Fruit fly (Drosophila melanogaster) whole organism, embryonic: ENCODE results near the gene CG6788.

ENCODE experiments used
- CG10267 ChIP-seq: fragments of 200-800 bp; sonication (Bioruptor generic); optimal IDR thresholded peaks from 2 replicates; lab custom pipeline; 2018; ENCODE audit warnings: missing biosample characterization, mild to moderate bottlenecking, missing genetic modification characterization, moderate library complexity
- CG10431 ChIP-seq: fragments of 200-800 bp; sonication (Bioruptor generic); optimal IDR thresholded peaks from 3 replicates; lab custom pipeline; 2018; ENCODE audit warnings: missing biosample characterization, mild to moderate bottlenecking, missing genetic modification characterization
- CG10565 ChIP-seq: fragments of 200-800 bp; sonication (Bioruptor generic); optimal IDR thresholded peaks from 3 replicates; lab custom pipeline; 2016; ENCODE audit warnings: missing biosample characterization, mild to moderate bottlenecking, missing genetic modification characterization
- CG1233 ChIP-seq: fragments of 200-800 bp; sonication (Bioruptor generic); optimal IDR thresholded peaks from 4 replicates; lab custom pipeline; 2018; ENCODE audit warnings: missing biosample characterization, mild to moderate bottlenecking, missing genetic modification characterization
- CG13894 ChIP-seq: fragments of 200-800 bp; sonication (Bioruptor generic); optimal IDR thresholded peaks from 3 replicates; lab custom pipeline; 2018; ENCODE audit warnings: missing biosample characterization, mild to moderate bottlenecking, missing genetic modification characterization, moderate library complexity
- CG14014 ChIP-seq: fragments of 200-800 bp; sonication (Bioruptor generic); IDR thresholded peaks from 2 replicates; pipeline ENCODE4 v1.3.6; 2022; ENCODE audit warnings: missing biosample characterization, missing genetic modification characterization
- CG14667 ChIP-seq: fragments of 200-800 bp; sonication (Bioruptor generic); IDR thresholded peaks from 2 replicates; pipeline ENCODE4 v1.3.6; 2022; ENCODE audit warnings: missing biosample characterization, missing genetic modification characterization
- CG15696 ChIP-seq: fragments of 200-800 bp; sonication (Bioruptor generic); optimal IDR thresholded peaks from 2 replicates; lab custom pipeline; 2019; ENCODE audit warnings: missing biosample characterization, mild to moderate bottlenecking, missing genetic modification characterization, moderate library complexity
- CG17359 ChIP-seq: fragments of 200-800 bp; sonication (Bioruptor generic); optimal IDR thresholded peaks from 3 replicates; lab custom pipeline; 2018; ENCODE audit warnings: missing biosample characterization, mild to moderate bottlenecking, missing genetic modification characterization, moderate library complexity
- CG1792 ChIP-seq: fragments of 200-800 bp; sonication (Bioruptor generic); optimal IDR thresholded peaks from 2 replicates; lab custom pipeline; 2016; ENCODE audit warnings: missing biosample characterization, missing genetic modification characterization
- CG2199 ChIP-seq: fragments of 200-800 bp; sonication (Bioruptor generic); IDR thresholded peaks from 3 replicates; pipeline ENCODE4 v1.3.6; 2022; ENCODE audit warnings: missing biosample characterization, missing genetic modification characterization
- CG2889 ChIP-seq: fragments of 200-800 bp; sonication (Bioruptor generic); IDR thresholded peaks from 3 replicates; pipeline ENCODE4 v1.3.6; 2022; ENCODE audit warnings: missing biosample characterization, missing genetic modification characterization
- CG6765 ChIP-seq: fragments of 200-800 bp; sonication (Bioruptor generic); optimal IDR thresholded peaks from 3 replicates; lab custom pipeline; 2017; ENCODE audit warnings: missing biosample characterization, mild to moderate bottlenecking, missing genetic modification characterization
- CG8944 ChIP-seq: fragments of 200-800 bp; sonication (Bioruptor generic); optimal IDR thresholded peaks from 3 replicates; lab custom pipeline; 2016; ENCODE audit warnings: missing biosample characterization, missing genetic modification characterization
- CG9932 ChIP-seq: fragments of 200-800 bp; sonication (Bioruptor generic); IDR thresholded peaks from 2 replicates; pipeline ENCODE4 v1.3.6; 2022; ENCODE audit warnings: missing biosample characterization, missing genetic modification characterization
- CkIIα-i1 ChIP-seq: fragments of 200-800 bp; sonication (Bioruptor generic); IDR thresholded peaks from 2 replicates; pipeline ENCODE4 v1.3.6; 2022; ENCODE audit warnings: missing biosample characterization, missing genetic modification characterization
- CoRest ChIP-seq: fragments of 200-800 bp; sonication (Bioruptor generic); optimal IDR thresholded peaks from 3 replicates; lab custom pipeline; 2018; ENCODE audit warnings: missing biosample characterization, mild to moderate bottlenecking, missing genetic modification characterization, moderate library complexity
- Deaf1 ChIP-seq: fragments of 200-800 bp; optimal IDR thresholded peaks from 3 replicates; lab custom pipeline; 2019; ENCODE audit warnings: missing biosample characterization, mild to moderate bottlenecking, missing genetic modification characterization, moderate library complexity
- Doc2 ChIP-seq: fragments of 200-800 bp; sonication (Bioruptor generic); IDR thresholded peaks from 2 replicates; pipeline ENCODE4 v1.3.6; 2022; ENCODE audit warnings: missing biosample characterization, missing genetic modification characterization
- Dref ChIP-seq: fragments of 200-800 bp; sonication (Bioruptor generic); IDR thresholded peaks from 2 replicates; pipeline ENCODE4 v1.3.6; 2022; ENCODE audit warnings: missing biosample characterization, missing genetic modification characterization
- Fer1 ChIP-seq: fragments of 200-800 bp; sonication (Bioruptor generic); optimal IDR thresholded peaks from 2 replicates; lab custom pipeline; 2017; ENCODE audit warnings: missing biosample characterization, mild to moderate bottlenecking, missing genetic modification characterization
- HHEX ChIP-seq: fragments of 200-800 bp; sonication (Bioruptor generic); optimal IDR thresholded peaks from 3 replicates; lab custom pipeline; 2017; ENCODE audit warnings: missing biosample characterization, mild to moderate bottlenecking, missing genetic modification characterization, missing genetic modification reagents
- Lhr ChIP-seq: fragments of 200-800 bp; sonication (Bioruptor generic); optimal IDR thresholded peaks from 3 replicates; lab custom pipeline; 2017; ENCODE audit warnings: mild to moderate bottlenecking, missing biosample characterization, missing genetic modification reagents, missing genetic modification characterization
- Mad ChIP-seq: fragments of 200-800 bp; sonication (Bioruptor generic); optimal IDR thresholded peaks from 2 replicates; lab custom pipeline; 2016; ENCODE audit warnings: missing biosample characterization, missing genetic modification characterization
- NC2β ChIP-seq: fragments of 200-800 bp; sonication (Bioruptor generic); optimal IDR thresholded peaks from 2 replicates; lab custom pipeline; 2016; ENCODE audit warnings: missing biosample characterization, missing genetic modification characterization
- Oaz ChIP-seq: fragments of 200-800 bp; sonication (Bioruptor generic); IDR thresholded peaks from 2 replicates; pipeline ENCODE4 v1.3.6; 2022; ENCODE audit warnings: missing biosample characterization, missing genetic modification characterization
- Side ChIP-seq: fragments of 200-800 bp; sonication (Bioruptor generic); optimal IDR thresholded peaks from 2 replicates; lab custom pipeline; 2016; ENCODE audit warnings: missing biosample characterization, missing genetic modification characterization
- Sox100B ChIP-seq: fragments of 200-800 bp; sonication (Bioruptor generic); optimal IDR thresholded peaks from 3 replicates; lab custom pipeline; 2018; ENCODE audit warnings: missing biosample characterization, mild to moderate bottlenecking, missing genetic modification characterization
- Ssrp ChIP-seq: fragments of 200-800 bp; sonication (Bioruptor generic); optimal IDR thresholded peaks from 2 replicates; lab custom pipeline; 2018; ENCODE audit warnings: missing biosample characterization, mild to moderate bottlenecking, missing genetic modification characterization, moderate library complexity
- TFAM ChIP-seq: fragments of 200-800 bp; sonication (Bioruptor generic); optimal IDR thresholded peaks from 2 replicates; lab custom pipeline; 2017; ENCODE audit warnings: missing biosample characterization, missing genetic modification characterization, inconsistent platforms
- ase ChIP-seq: fragments of 200-800 bp; sonication (Bioruptor generic); IDR thresholded peaks from 3 replicates; pipeline ENCODE4 v1.3.6; 2022; ENCODE audit warnings: missing biosample characterization, missing genetic modification characterization
- chm ChIP-seq: fragments of 200-800 bp; sonication (Bioruptor generic); IDR thresholded peaks from 2 replicates; pipeline ENCODE4 v1.3.6; 2022; ENCODE audit warnings: missing biosample characterization, missing genetic modification characterization
- esg ChIP-seq: fragments of 200-800 bp; sonication (Bioruptor generic); conservative IDR thresholded peaks from 2 replicates; pipeline ENCODE4 v1.3.6; 2022; ENCODE audit warnings: missing biosample characterization, missing genetic modification characterization
- ewg ChIP-seq: fragments of 200-800 bp; sonication (Bioruptor generic); optimal IDR thresholded peaks from 3 replicates; lab custom pipeline; 2017; ENCODE audit warnings: mild to moderate bottlenecking, missing biosample characterization, missing genetic modification reagents, missing genetic modification characterization
- fd96Cb ChIP-seq: fragments of 200-800 bp; sonication (Bioruptor generic); optimal IDR thresholded peaks from 2 replicates; lab custom pipeline; 2018; ENCODE audit warnings: missing biosample characterization, mild to moderate bottlenecking, missing genetic modification characterization, moderate library complexity
- grn ChIP-seq: fragments of 200-800 bp; sonication (Bioruptor generic); optimal IDR thresholded peaks from 3 replicates; lab custom pipeline; 2017; ENCODE audit warnings: missing biosample characterization, missing genetic modification characterization
- gt ChIP-seq: fragments of 200-800 bp; sonication (Bioruptor generic); IDR thresholded peaks from 2 replicates; pipeline ENCODE4 v1.3.6; 2022; ENCODE audit warnings: missing biosample characterization, missing genetic modification characterization
- inv ChIP-seq: fragments of 200-800 bp; sonication (Bioruptor generic); IDR thresholded peaks from 2 replicates; pipeline ENCODE4 v1.3.6; 2022; ENCODE audit warnings: missing biosample characterization, missing genetic modification characterization; ENCODE audit not compliant: partially characterized antibody
- kni ChIP-seq: fragments of 200-800 bp; sonication (Bioruptor generic); optimal IDR thresholded peaks from 3 replicates; lab custom pipeline; 2017; ENCODE audit warnings: mild to moderate bottlenecking, missing biosample characterization, missing genetic modification reagents, missing genetic modification characterization
- maf-S ChIP-seq: fragments of 200-800 bp; sonication (Bioruptor generic); optimal IDR thresholded peaks from 2 replicates; lab custom pipeline; 2016; ENCODE audit warnings: missing biosample characterization, missing genetic modification characterization
- nerfin-2 ChIP-seq: fragments of 200-800 bp; sonication (Bioruptor generic); IDR thresholded peaks from 2 replicates; pipeline ENCODE4 v1.3.6; 2022; ENCODE audit warnings: missing biosample characterization, missing genetic modification characterization; ENCODE audit not compliant: partially characterized antibody
- pb ChIP-seq: fragments of 200-800 bp; sonication (Bioruptor generic); optimal IDR thresholded peaks from 3 replicates; lab custom pipeline; 2016; ENCODE audit warnings: missing biosample characterization, missing genetic modification characterization
- pnt ChIP-seq: fragments of 200-800 bp; sonication (Bioruptor generic); optimal IDR thresholded peaks from 3 replicates; lab custom pipeline; 2016; ENCODE audit warnings: missing biosample characterization, missing genetic modification characterization
- psq ChIP-seq: fragments of 200-800 bp; sonication (Bioruptor generic); optimal IDR thresholded peaks from 2 replicates; lab custom pipeline; 2017; ENCODE audit warnings: missing biosample characterization, missing genetic modification characterization
- rib ChIP-seq: fragments of 200-800 bp; sonication (Bioruptor generic); IDR thresholded peaks from 2 replicates; pipeline ENCODE4 v1.3.6; 2022; ENCODE audit warnings: missing biosample characterization, missing genetic modification characterization
- run ChIP-seq: fragments of 200-800 bp; sonication (Bioruptor generic); optimal IDR thresholded peaks from 3 replicates; lab custom pipeline; 2018; ENCODE audit warnings: missing biosample characterization, mild to moderate bottlenecking, missing genetic modification characterization
- sc ChIP-seq, 3 experiments: fragments of >200 bp in 2 of 3; fragments of 200-800 bp in 1 of 3; sonication (Bioruptor generic) in 1 of 3; optimal IDR thresholded peaks; 2 replicates in 2 of 3; 3 replicates in 1 of 3; lab custom pipeline; 2017; ENCODE audit warnings: mild to moderate bottlenecking in 1 of 3, missing biosample characterization in 1 of 3, missing genetic modification characterization in 1 of 3, missing genetic modification reagents in 1 of 3
- tin ChIP-seq: fragments of 200-800 bp; sonication (Bioruptor generic); optimal IDR thresholded peaks from 3 replicates; lab custom pipeline; 2016; ENCODE audit warnings: missing biosample characterization, missing genetic modification characterization
- twi ChIP-seq: fragments of 200-800 bp; optimal IDR thresholded peaks from 2 replicates; lab custom pipeline; 2019; ENCODE audit warnings: missing biosample characterization, mild to moderate bottlenecking, missing genetic modification characterization, moderate library complexity

The CG6788 gene

dm6 chrX:17910941-17911703 lies 23.1 kb downstream of the CG6788 start, which contains the start of gene CG6847 (continued):
- no peak for TF ChIP-seq nerfin-2 (GFP tag; lab: Robert Waterston, UW)
- TF ChIP-seq sc (optimal IDR thresholded peaks at IDR 0.05; lab: Kevin White, UChicago): no peak
- peak; percentile 64 for TF ChIP-seq sc (GFP tag; optimal IDR thresholded peaks at IDR 0.05; lab: Kevin White, UChicago)
- peak; percentile 83 for TF ChIP-seq Ssrp (tag; lab: Kevin White, UChicago)
- TF ChIP-seq twi (tag; lab: Kevin White, UChicago): peak; percentile 67
- no peak for TF ChIP-seq inv (GFP tag; lab: Robert Waterston, UW)
- TF ChIP-seq CG15696: peak; percentile 8
- no peak for TF ChIP-seq run (tag; lab: Kevin White, UChicago)
- TF ChIP-seq Fer1 (GFP tag; lab: Kevin White, UChicago): peak; percentile 42
- no peak for TF ChIP-seq grn (GFP tag; lab: Kevin White, UChicago)
- 0 out of 2 replicates have a peak, but pooled peaks have one; percentile 26 for TF ChIP-seq rib (GFP tag; lab: Robert Waterston, UW)
- TF ChIP-seq CG1233: no peak
- TF ChIP-seq CkIIα-i1 (GFP tag; lab: Robert Waterston, UW): no peak
- no peak; the same call in 1 of the 2 replicates for TF ChIP-seq Oaz
- no peak for TF ChIP-seq ase (GFP tag; lab: Robert Waterston, UW)
- peak; percentile 74 for TF ChIP-seq Sox100B (GFP tag; lab: Kevin White, UChicago)
- peak; percentile 88 for TF ChIP-seq CoRest
- TF ChIP-seq fd96Cb (tag; lab: Kevin White, UChicago): peak; percentile 39
- TF ChIP-seq Dref (GFP tag; lab: Robert Waterston, UW): no peak
- no peak for TF ChIP-seq pb (GFP tag; lab: Kevin White, UChicago)
- TF ChIP-seq HHEX (GFP tag; lab: Kevin White, UChicago): peak; percentile 40
- TF ChIP-seq Deaf1: peak; percentile 98
- peak; percentile 32 for TF ChIP-seq CG10267 (tag; lab: Kevin White, UChicago)
- peak; percentile 15 for TF ChIP-seq Lhr (GFP tag; lab: Kevin White, UChicago)
- no peak for TF ChIP-seq CG14014 (GFP tag; lab: Robert Waterston, UW)
- TF ChIP-seq CG17359: peak; percentile 38
- peak; percentile 65 for TF ChIP-seq CG13894 (tag; lab: Kevin White, UChicago)
- peak; percentile 64 for TF ChIP-seq ewg (GFP tag; lab: Kevin White, UChicago)
- peak; percentile 46; the same call in 1 of the 2 replicates for TF ChIP-seq CG14667
- no peak for TF ChIP-seq CG1792 (GFP tag; lab: Kevin White, UChicago)
- TF ChIP-seq esg: peak; percentile 37; the same call in 1 of the 2 replicates
- no peak for TF ChIP-seq Side (GFP tag; lab: Kevin White, UChicago)
- TF ChIP-seq gt (GFP tag; lab: Robert Waterston, UW): no peak
- no peak for TF ChIP-seq NC2β
- peak; percentile 49 for TF ChIP-seq CG10431 (GFP tag; lab: Kevin White, UChicago)
- TF ChIP-seq CG8944 (GFP tag; lab: Kevin White, UChicago): no peak
- no peak for TF ChIP-seq Doc2 (GFP tag; lab: Robert Waterston, UW)
- TF ChIP-seq TFAM (GFP tag; lab: Kevin White, UChicago): no peak
- no peak for TF ChIP-seq CG2199 (GFP tag; lab: Robert Waterston, UW)
- peak; percentile 17 for TF ChIP-seq tin (GFP tag; lab: Kevin White, UChicago)
- peak; percentile 16 for TF ChIP-seq psq (GFP tag; lab: Kevin White, UChicago)
- peak; percentile 59 for TF ChIP-seq CG9932 (GFP tag; lab: Robert Waterston, UW)
- TF ChIP-seq CG6765: no peak
- no peak for TF ChIP-seq kni (GFP tag; lab: Kevin White, UChicago)
- TF ChIP-seq Mad (GFP tag; lab: Kevin White, UChicago): peak; percentile 52
- peak; percentile 16 for TF ChIP-seq pnt (GFP tag; lab: Kevin White, UChicago)
- no peak for TF ChIP-seq CG10565 (GFP tag; lab: Kevin White, UChicago)
- TF ChIP-seq CG2889 (GFP tag; lab: Robert Waterston, UW): no peak
- TF ChIP-seq chm (GFP tag; lab: Robert Waterston, UW): peak; percentile 68; the same call in 1 of the 2 replicates
- no peak for TF ChIP-seq maf-S (GFP tag; lab: Kevin White, UChicago)
